Fruit fly (Drosophila melanogaster) whole organism, pupa: ENCODE results near the gene Tmem43.

ENCODE experiments used
- CG10348 ChIP-seq: fragments of 200-800 bp; sonication (Bioruptor generic); IDR thresholded peaks from 2 replicates; pipeline ENCODE4 v1.3.6; 2022; ENCODE audit warnings: missing biosample characterization, missing genetic modification characterization
- CG12605 ChIP-seq: fragments of 200-800 bp; sonication (Bioruptor generic); IDR thresholded peaks from 2 replicates; pipeline ENCODE4 v1.3.6; 2022; ENCODE audit warnings: missing biosample characterization, missing genetic modification characterization
- CG13204 ChIP-seq: fragments of 200-800 bp; sonication (Bioruptor generic); optimal IDR thresholded peaks from 2 replicates; lab custom pipeline; 2018; ENCODE audit warnings: missing biosample characterization, mild to moderate bottlenecking, missing genetic modification characterization, moderate library complexity
- CG14655 ChIP-seq: fragments of 200-800 bp; sonication (Bioruptor generic); optimal IDR thresholded peaks from 3 replicates; lab custom pipeline; 2017; ENCODE audit warnings: mild to moderate bottlenecking, missing biosample characterization, missing genetic modification reagents, missing genetic modification characterization
- CG15710 ChIP-seq: fragments of 200-800 bp; sonication (Bioruptor generic); optimal IDR thresholded peaks from 2 replicates; lab custom pipeline; 2018; ENCODE audit warnings: missing biosample characterization, mild to moderate bottlenecking, missing genetic modification characterization, moderate library complexity
- CG17806 ChIP-seq: fragments of 200-800 bp; sonication (Bioruptor generic); optimal IDR thresholded peaks from 2 replicates; lab custom pipeline; 2018; ENCODE audit warnings: missing biosample characterization, mild to moderate bottlenecking, missing genetic modification characterization, moderate library complexity
- CG32121 ChIP-seq: fragments of 200-800 bp; sonication (Bioruptor generic); IDR thresholded peaks from 2 replicates; pipeline ENCODE4 v1.3.6; 2022; ENCODE audit warnings: missing biosample characterization, missing genetic modification characterization
- CG34367 ChIP-seq: fragments of 200-800 bp; sonication (Bioruptor generic); optimal IDR thresholded peaks from 2 replicates; lab custom pipeline; 2018; ENCODE audit warnings: missing biosample characterization, mild to moderate bottlenecking, missing genetic modification characterization
- CG4496 ChIP-seq: fragments of 200-800 bp; sonication (Bioruptor generic); IDR thresholded peaks from 3 replicates; pipeline ENCODE4 v1.3.6; 2022; ENCODE audit warnings: missing biosample characterization, missing genetic modification characterization
- CG8159 ChIP-seq: fragments of 200-800 bp; sonication (Bioruptor generic); optimal IDR thresholded peaks from 3 replicates; lab custom pipeline; 2018; ENCODE audit warnings: missing biosample characterization, mild to moderate bottlenecking, missing genetic modification characterization, moderate library complexity
- CG8301 ChIP-seq: fragments of 200-800 bp; sonication (Bioruptor generic); optimal IDR thresholded peaks from 2 replicates; lab custom pipeline; 2018; ENCODE audit warnings: missing biosample characterization, mild to moderate bottlenecking, missing genetic modification characterization
- CG9948 ChIP-seq: fragments of 200-800 bp; sonication (Bioruptor generic); optimal IDR thresholded peaks from 2 replicates; lab custom pipeline; 2018; ENCODE audit warnings: missing biosample characterization, mild to moderate bottlenecking, missing genetic modification characterization, moderate library complexity
- D1 ChIP-seq: fragments of 200-800 bp; sonication (Bioruptor generic); optimal IDR thresholded peaks from 2 replicates; lab custom pipeline; 2018; ENCODE audit warnings: missing biosample characterization, mild to moderate bottlenecking, missing genetic modification characterization, moderate library complexity
- EcR ChIP-seq: fragments of 200-800 bp; sonication (Bioruptor generic); optimal IDR thresholded peaks from 3 replicates; lab custom pipeline; 2019; ENCODE audit warnings: missing biosample characterization, missing genetic modification characterization, mild to moderate bottlenecking, moderate library complexity, missing genetic modification reagents
- Ets98B ChIP-seq: fragments of 200-800 bp; sonication (Bioruptor generic); IDR thresholded peaks from 2 replicates; pipeline ENCODE4 v1.3.6; 2022; ENCODE audit warnings: missing biosample characterization, missing genetic modification characterization
- Pif1A ChIP-seq: fragments of 200-800 bp; sonication (Bioruptor generic); optimal IDR thresholded peaks from 3 replicates; lab custom pipeline; 2016; ENCODE audit warnings: missing biosample characterization, missing genetic modification characterization
- Pif1B ChIP-seq: fragments of 200-800 bp; sonication (Bioruptor generic); optimal IDR thresholded peaks from 3 replicates; lab custom pipeline; 2016; ENCODE audit warnings: missing biosample characterization, missing genetic modification characterization
- Snoo ChIP-seq: fragments of 200-800 bp; sonication (Bioruptor generic); optimal IDR thresholded peaks from 3 replicates; lab custom pipeline; 2017; ENCODE audit warnings: missing biosample characterization, mild to moderate bottlenecking, missing genetic modification characterization, inconsistent platforms
- fd96Ca ChIP-seq: fragments of 200-800 bp; sonication (Bioruptor generic); IDR thresholded peaks from 3 replicates; pipeline ENCODE4 v1.3.6; 2022; ENCODE audit warnings: missing biosample characterization, missing genetic modification characterization
- gl ChIP-seq: fragments of 200-800 bp; sonication (Bioruptor generic); optimal IDR thresholded peaks from 2 replicates; lab custom pipeline; 2018; ENCODE audit warnings: missing biosample characterization, mild to moderate bottlenecking, missing genetic modification characterization
- rn ChIP-seq: fragments of 200-800 bp; sonication (Bioruptor generic); IDR thresholded peaks from 2 replicates; pipeline ENCODE4 v1.3.6; 2022; ENCODE audit warnings: missing biosample characterization, missing genetic modification characterization

The Tmem43 gene

dm6 chr3L:7915808-7916619 lies 1.1 kb upstream of the Tmem43 start:
- no peak for TF ChIP-seq D1
- TF ChIP-seq Pif1A (GFP tag; lab: Kevin White, UChicago), result no peak
- TF ChIP-seq CG32121 (GFP tag; lab: Robert Waterston, UW), result no peak
- no peak for TF ChIP-seq CG15710 (tag; lab: Kevin White, UChicago)
- TF ChIP-seq gl (tag; lab: Kevin White, UChicago), result no peak
- TF ChIP-seq Ets98B (GFP tag; lab: Robert Waterston, UW), result no peak
- TF ChIP-seq CG8301 (tag; lab: Kevin White, UChicago), result no peak
- TF ChIP-seq CG34367 (tag; lab: Kevin White, UChicago), result no peak
- TF ChIP-seq CG12605 (GFP tag; lab: Robert Waterston, UW), result no peak
- no peak for TF ChIP-seq rn (GFP tag; lab: Robert Waterston, UW)
- TF ChIP-seq EcR (GFP tag; lab: Kevin White, UChicago), result no peak
- TF ChIP-seq, all 21 proteins: peak for 0

- peak; percentile 26 for TF ChIP-seq CG8301 (tag; lab: Kevin White, UChicago)
- no peak for TF ChIP-seq Pif1B (GFP tag; lab: Kevin White, UChicago)
- TF ChIP-seq Pif1A (GFP tag; lab: Kevin White, UChicago), result no peak
- TF ChIP-seq CG10348 (GFP tag; lab: Robert Waterston, UW), result no peak
- TF ChIP-seq CG9948, result peak; percentile 0
- peak; percentile 71 for TF ChIP-seq CG4496
- no peak for TF ChIP-seq CG14655 (GFP tag; lab: Kevin White, UChicago)
- no peak for TF ChIP-seq CG13204 (GFP tag; lab: Kevin White, UChicago)
- peak; percentile 26 for TF ChIP-seq CG17806 (tag; lab: Kevin White, UChicago)
- TF ChIP-seq Snoo (tag; lab: Kevin White, UChicago), result no peak
- TF ChIP-seq fd96Ca, result peak; percentile 10; the same call in 1 of the 3 replicates
- TF ChIP-seq CG8159 (tag; lab: Kevin White, UChicago), result peak; percentile 7
- peak; percentile 26 for TF ChIP-seq CG34367 (tag; lab: Kevin White, UChicago)
- TF ChIP-seq D1, result no peak
- no peak for TF ChIP-seq EcR (GFP tag; lab: Kevin White, UChicago)
- 0 out of 2 replicates have a peak, but pooled peaks have one; percentile 43 for TF ChIP-seq CG32121 (GFP tag; lab: Robert Waterston, UW)
- peak; percentile 27; the same call in 1 of the 2 replicates for TF ChIP-seq rn (GFP tag; lab: Robert Waterston, UW)
- TF ChIP-seq CG15710 (tag; lab: Kevin White, UChicago), result peak; percentile 41
- peak; percentile 56 for TF ChIP-seq Ets98B (GFP tag; lab: Robert Waterston, UW)
- TF ChIP-seq gl (tag; lab: Kevin White, UChicago), result no peak
- TF ChIP-seq CG12605 (GFP tag; lab: Robert Waterston, UW), result peak; percentile 44
Measured at dm6 chr3L:7911765-7912556, 3.0 kb downstream of the Tmem43 start, which contains the start of the genes pbl and CG8281. pbl (minus strand) TSS chr3L:7911954. CG8281 (plus strand) TSS chr3L:7912463.

DNA sequence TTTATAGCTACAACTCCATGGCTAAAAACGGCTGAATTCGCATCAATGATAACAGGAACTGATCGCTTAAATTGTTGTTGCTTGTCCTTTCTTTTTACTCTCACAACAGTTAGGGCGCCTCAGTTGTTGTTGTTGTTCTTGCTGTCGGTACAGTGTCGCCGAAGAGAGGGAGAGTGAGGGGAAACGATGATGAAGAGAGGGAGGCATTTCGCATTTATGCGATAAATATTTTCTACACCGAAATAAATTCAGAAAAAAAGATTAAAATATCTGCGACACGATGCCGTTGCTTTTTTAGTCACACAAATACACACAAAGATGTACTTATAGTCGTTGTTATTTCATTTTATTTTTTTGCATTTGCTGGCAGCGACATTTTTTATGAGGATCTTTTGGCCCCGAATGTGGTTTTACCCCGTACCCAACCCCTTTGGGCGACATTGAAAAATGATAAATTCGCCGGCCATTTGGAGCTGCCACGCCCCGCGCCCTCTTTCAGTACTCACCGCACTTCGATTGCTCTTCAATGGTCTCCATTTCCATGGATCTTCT lies 3.9 kb downstream of the Tmem43 start:
- no peak for TF ChIP-seq Snoo (tag; lab: Kevin White, UChicago)
- TF ChIP-seq Ets98B (GFP tag; lab: Robert Waterston, UW), result no peak
- no peak for TF ChIP-seq CG32121 (GFP tag; lab: Robert Waterston, UW)
- no peak for TF ChIP-seq Pif1A (GFP tag; lab: Kevin White, UChicago)
- TF ChIP-seq fd96Ca, result no peak
- TF ChIP-seq CG12605 (GFP tag; lab: Robert Waterston, UW), result no peak
- no peak for TF ChIP-seq CG17806 (tag; lab: Kevin White, UChicago)
- TF ChIP-seq CG10348 (GFP tag; lab: Robert Waterston, UW), result no peak
- TF ChIP-seq CG8159 (tag; lab: Kevin White, UChicago), result no peak
- TF ChIP-seq CG14655 (GFP tag; lab: Kevin White, UChicago), result no peak
- no peak for TF ChIP-seq EcR (GFP tag; lab: Kevin White, UChicago)
- no peak for TF ChIP-seq rn (GFP tag; lab: Robert Waterston, UW)
- TF ChIP-seq CG8301 (tag; lab: Kevin White, UChicago), result no peak
- TF ChIP-seq CG34367 (tag; lab: Kevin White, UChicago), result no peak
- no peak for TF ChIP-seq CG13204 (GFP tag; lab: Kevin White, UChicago)
- TF ChIP-seq D1, result no peak
- TF ChIP-seq, all 21 proteins: peak for 0

dm6 chr3L:7909695-7910463 lies 5.0 kb downstream of the Tmem43 start:
- TF ChIP-seq Snoo (tag; lab: Kevin White, UChicago) (no peak), CG4496 (no peak), Pif1B (GFP tag; lab: Kevin White, UChicago) (no peak), CG14655 (GFP tag; lab: Kevin White, UChicago) (peak; percentile 24)
